Fruit fly (Drosophila melanogaster): ENCODE results near the gene CG33290.

Gene CG33290

dm6 chr3L:21533270-21533948, 8.8 kb upstream of the CG33290 start, which contains the start of gene Mkrn1 (continued):
- TF ChIP-seq corto (GFP tag; optimal IDR thresholded peaks at IDR 0.05): no peak
- TF ChIP-seq Dll (GFP tag; IDR thresholded peaks at IDR 0.05; ENCODE audit: partially characterized antibody): peak; percentile 63; the same call in 3 of the 4 replicates
- peak; percentile 89 for TF ChIP-seq nerfin-1 (tag; optimal IDR thresholded peaks at IDR 0.05)
- no peak for TF ChIP-seq dm (GFP tag; optimal IDR thresholded peaks at IDR 0.05)
- TF ChIP-seq psq (GFP tag; optimal IDR thresholded peaks at IDR 0.05): no peak
- TF ChIP-seq Mrtf (GFP tag; IDR thresholded peaks at IDR 0.05): no peak
- TF ChIP-seq CG7372 (GFP tag; IDR thresholded peaks at IDR 0.05): no peak
- no peak for TF ChIP-seq CG43689 (GFP tag; IDR thresholded peaks at IDR 0.05)
- no peak for TF ChIP-seq Nf-YC (tag; optimal IDR thresholded peaks at IDR 0.05)
- no peak for TF ChIP-seq Jarid2 (GFP tag; optimal IDR thresholded peaks at IDR 0.05)
- TF ChIP-seq schlank (tag; optimal IDR thresholded peaks at IDR 0.05): no peak
- TF ChIP-seq CG10267 (tag; optimal IDR thresholded peaks at IDR 0.05): peak; percentile 47
- no peak for TF ChIP-seq kah (GFP tag; optimal IDR thresholded peaks at IDR 0.05)
- TF ChIP-seq Fer1 (GFP tag; optimal IDR thresholded peaks at IDR 0.05): no peak
- TF ChIP-seq CG30431 (GFP tag; optimal IDR thresholded peaks at IDR 0.05): no peak
- TF ChIP-seq Side (GFP tag; optimal IDR thresholded peaks at IDR 0.05): no peak
- TF ChIP-seq sens (GFP tag): no peak
- no peak for TF ChIP-seq trh (GFP tag; optimal IDR thresholded peaks at IDR 0.05)
- TF ChIP-seq gfzf (GFP tag; optimal IDR thresholded peaks at IDR 0.05): peak; percentile 91
- TF ChIP-seq Ravus (GFP tag; IDR thresholded peaks at IDR 0.05): no peak
- TF ChIP-seq unc-4 (GFP tag; IDR thresholded peaks at IDR 0.05; ENCODE audit: partially characterized antibody): peak; percentile 41; the same call in 1 of the 2 replicates
- no peak for TF ChIP-seq bab2 (GFP tag; optimal IDR thresholded peaks at IDR 0.05)
- no peak for TF ChIP-seq ATbp (GFP tag; optimal IDR thresholded peaks at IDR 0.05)
- no peak for TF ChIP-seq CG7357 (GFP tag; IDR thresholded peaks at IDR 0.05)
- TF ChIP-seq Optix (GFP tag; IDR thresholded peaks at IDR 0.05): no peak
- TF ChIP-seq sima (GFP tag; optimal IDR thresholded peaks at IDR 0.05): no peak
- no peak for TF ChIP-seq mam (GFP tag; optimal IDR thresholded peaks at IDR 0.05)
- no peak for TF ChIP-seq CG10654 (GFP tag; optimal IDR thresholded peaks at IDR 0.05)
- TF ChIP-seq CG8765 (GFP tag; IDR thresholded peaks at IDR 0.05): no peak
- no peak for TF ChIP-seq onecut (GFP tag; IDR thresholded peaks at IDR 0.05)
- TF ChIP-seq insv (GFP tag; optimal IDR thresholded peaks at IDR 0.05): no peak
- no peak for TF ChIP-seq BtbVII (GFP tag; optimal IDR thresholded peaks at IDR 0.05)
- peak; percentile 44 for TF ChIP-seq E2f2 (GFP tag; IDR thresholded peaks at IDR 0.05)
- TF ChIP-seq CG32772 (GFP tag; IDR thresholded peaks at IDR 0.05): no peak
- TF ChIP-seq CG13287 (GFP tag; IDR thresholded peaks at IDR 0.05; ENCODE audit: partially characterized antibody): peak; percentile 70
- TF ChIP-seq ac (GFP tag; optimal IDR thresholded peaks at IDR 0.05): no peak
- TF ChIP-seq Dfd (GFP tag; optimal IDR thresholded peaks at IDR 0.05): no peak
- TF ChIP-seq Elba2 (GFP tag; optimal IDR thresholded peaks at IDR 0.05): no peak
- peak; percentile 13 for TF ChIP-seq phol (tag; optimal IDR thresholded peaks at IDR 0.05)
- TF ChIP-seq CG11456 (GFP tag; IDR thresholded peaks at IDR 0.05): no peak
- no peak for TF ChIP-seq CG3163 (GFP tag; optimal IDR thresholded peaks at IDR 0.05)
- TF ChIP-seq CG2202 (tag; optimal IDR thresholded peaks at IDR 0.05): no peak
- no peak for TF ChIP-seq danr (GFP tag; IDR thresholded peaks at IDR 0.05)
- TF ChIP-seq CG42726 (GFP tag; IDR thresholded peaks at IDR 0.05; ENCODE audit: partially characterized antibody): peak; percentile 51; the same call in 1 of the 2 replicates
- TF ChIP-seq Hand (GFP tag; optimal IDR thresholded peaks at IDR 0.05): no peak
- TF ChIP-seq CG14441 (GFP tag; IDR thresholded peaks at IDR 0.05): no peak
- no peak for TF ChIP-seq crol (GFP tag; IDR thresholded peaks at IDR 0.05)
- no peak for TF ChIP-seq Ssrp (tag; optimal IDR thresholded peaks at IDR 0.05)
- peak; percentile 36 for TF ChIP-seq HmgZ (tag; optimal IDR thresholded peaks at IDR 0.05)
- TF ChIP-seq CG5953 (GFP tag; IDR thresholded peaks at IDR 0.05): no peak
- TF ChIP-seq chn (GFP tag; optimal IDR thresholded peaks at IDR 0.05): no peak

Measured in whole organism, embryonic.